Worm (Caenorhabditis elegans): ENCODE data around the gene F42A9.8.

Gene F42A9.8

ce11 chrIV:8618698-8619097 is at the start of gene F42A9.8:
Gene F42A9.8, minus strand, starts transcription at chrIV:8618785.
- TF ChIP-seq flt-1 (GFP tag; IDR thresholded peaks at IDR 0.05) (no peak), med-1 (GFP tag; optimal IDR thresholded peaks at IDR 0.05; ENCODE audit: insufficient read depth) (no peak), T22C8.4 (GFP tag; IDR thresholded peaks at IDR 0.05) (no peak), ref-1 (GFP tag; conservative IDR thresholded peaks at IDR 0.05) (no peak), tab-1 (GFP tag; IDR thresholded peaks at IDR 0.05) (no peak), ztf-29 (GFP tag; IDR thresholded peaks at IDR 0.05) (no peak), klf-2 (GFP tag; conservative IDR thresholded peaks at IDR 0.05) (no peak), ztf-23 (GFP tag; IDR thresholded peaks at IDR 0.05) (no peak), cog-1 (tag; optimal IDR thresholded peaks at IDR 0.05) (no peak)

- TF ChIP-seq tab-1 (GFP tag; IDR thresholded peaks at IDR 0.05): no peak
- TF ChIP-seq ref-1 (GFP tag; conservative IDR thresholded peaks at IDR 0.05): no peak
- no peak for TF ChIP-seq T22C8.4 (GFP tag; IDR thresholded peaks at IDR 0.05)
- TF ChIP-seq flt-1 (GFP tag; IDR thresholded peaks at IDR 0.05): no peak
- TF ChIP-seq cog-1 (tag; optimal IDR thresholded peaks at IDR 0.05): no peak
- no peak for TF ChIP-seq med-1 (GFP tag; optimal IDR thresholded peaks at IDR 0.05; ENCODE audit: insufficient read depth)
- no peak for TF ChIP-seq ztf-23 (GFP tag; IDR thresholded peaks at IDR 0.05)
These were observed 47.2 kb upstream of the F42A9.8 start for ce11 chrIV:8665778-8666177.

DNA sequence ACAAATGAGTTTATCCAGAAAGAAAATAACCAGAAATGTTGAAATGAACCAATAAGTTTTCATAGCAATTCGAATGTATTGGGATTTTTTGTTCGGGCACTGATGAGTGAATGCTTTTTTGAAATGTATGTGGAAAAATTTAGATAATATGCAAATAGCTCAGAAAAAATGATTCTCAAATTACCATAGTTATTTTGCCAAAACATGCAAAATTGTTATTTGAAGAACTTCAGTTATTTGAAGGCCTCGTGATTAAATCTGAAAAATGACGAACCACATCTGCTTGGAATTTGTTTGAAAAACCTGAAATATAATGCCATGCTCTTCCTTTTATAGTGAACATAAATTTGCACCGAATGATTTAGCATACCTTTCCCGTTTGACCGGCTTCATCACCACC is 39.5 kb upstream of the F42A9.8 start, which contains the start of gene C49C8.6:
Gene C49C8.6, minus strand, starts transcription at position 101 of the 400 bp plus-strand sequence.
- TF ChIP-seq klf-2 (GFP tag; conservative IDR thresholded peaks at IDR 0.05) (no peak), T22C8.4 (GFP tag; IDR thresholded peaks at IDR 0.05) (no peak), cog-1 (tag; optimal IDR thresholded peaks at IDR 0.05) (no peak), ref-1 (GFP tag; conservative IDR thresholded peaks at IDR 0.05) (no peak), ztf-29 (GFP tag; IDR thresholded peaks at IDR 0.05) (no peak), tab-1 (GFP tag; IDR thresholded peaks at IDR 0.05) (no peak)

DNA sequence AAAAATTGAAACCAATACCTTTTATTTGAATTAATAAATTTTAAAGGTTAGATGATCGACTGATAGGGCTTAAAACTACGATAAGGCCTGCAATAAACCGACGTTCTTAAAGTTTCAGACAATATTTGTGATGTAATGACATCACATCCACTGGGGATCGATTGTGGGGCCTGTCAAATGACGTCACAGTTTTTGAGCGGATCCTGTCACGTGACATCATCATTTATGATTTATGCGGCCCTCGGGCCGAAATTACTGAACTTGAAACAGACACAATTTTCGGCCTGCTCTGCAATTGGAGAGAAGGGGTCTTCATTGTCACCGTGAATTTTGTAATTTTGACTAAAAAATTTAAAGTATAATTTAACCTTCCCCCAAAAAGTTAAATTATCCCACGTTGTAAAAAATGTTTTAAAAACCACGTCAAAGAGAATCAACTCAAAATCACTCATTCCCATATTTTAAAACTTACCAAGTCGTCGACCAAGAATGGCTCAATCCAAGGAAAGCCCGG is 35.6 kb upstream of the F42A9.8 start, which contains the start of gene C49C8.1:
Gene C49C8.1, plus strand, starts transcription at position 464 of the 514 bp plus-strand sequence.
- TF ChIP-seq T22C8.4 (GFP tag; IDR thresholded peaks at IDR 0.05) (no peak), klf-2 (GFP tag; conservative IDR thresholded peaks at IDR 0.05) (no peak), med-1 (GFP tag; optimal IDR thresholded peaks at IDR 0.05; ENCODE audit: insufficient read depth) (no peak), ztf-29 (GFP tag; IDR thresholded peaks at IDR 0.05) (no peak), flt-1 (GFP tag; IDR thresholded peaks at IDR 0.05) (no peak), cog-1 (tag; optimal IDR thresholded peaks at IDR 0.05) (no peak), ztf-23 (GFP tag; IDR thresholded peaks at IDR 0.05) (no peak), ref-1 (GFP tag; conservative IDR thresholded peaks at IDR 0.05) (no peak), tab-1 (GFP tag; IDR thresholded peaks at IDR 0.05) (no peak)

DNA sequence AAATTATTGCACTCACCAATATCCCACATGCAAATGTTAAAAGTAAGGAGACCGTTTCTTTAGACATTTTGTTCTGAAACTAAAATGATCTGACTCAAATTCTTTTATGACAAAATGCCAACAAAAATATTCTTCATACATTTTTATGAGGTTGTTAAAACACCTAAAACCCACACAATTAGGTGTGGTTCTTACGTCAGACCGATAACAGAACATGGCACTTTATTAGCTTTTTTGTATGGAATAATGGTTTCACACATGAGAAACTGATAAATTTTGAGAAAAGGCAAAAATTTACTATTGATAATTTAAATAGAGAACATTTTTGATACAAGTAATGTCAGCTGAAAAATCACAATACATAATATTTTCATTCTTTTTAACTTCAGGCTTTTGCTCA is 35.0 kb upstream of the F42A9.8 start, which contains the start of gene C49C8.5:
Gene C49C8.5, minus strand, starts transcription at position 73 of the 400 bp plus-strand sequence.
- TF ChIP-seq flt-1 (GFP tag; IDR thresholded peaks at IDR 0.05) (no peak), cog-1 (tag; optimal IDR thresholded peaks at IDR 0.05) (no peak), klf-2 (GFP tag; conservative IDR thresholded peaks at IDR 0.05) (no peak), ref-1 (GFP tag; conservative IDR thresholded peaks at IDR 0.05) (no peak), T22C8.4 (GFP tag; IDR thresholded peaks at IDR 0.05) (no peak), med-1 (GFP tag; optimal IDR thresholded peaks at IDR 0.05; ENCODE audit: insufficient read depth) (no peak), ztf-23 (GFP tag; IDR thresholded peaks at IDR 0.05) (no peak), ztf-29 (GFP tag; IDR thresholded peaks at IDR 0.05) (no peak), tab-1 (GFP tag; IDR thresholded peaks at IDR 0.05) (no peak)

DNA sequence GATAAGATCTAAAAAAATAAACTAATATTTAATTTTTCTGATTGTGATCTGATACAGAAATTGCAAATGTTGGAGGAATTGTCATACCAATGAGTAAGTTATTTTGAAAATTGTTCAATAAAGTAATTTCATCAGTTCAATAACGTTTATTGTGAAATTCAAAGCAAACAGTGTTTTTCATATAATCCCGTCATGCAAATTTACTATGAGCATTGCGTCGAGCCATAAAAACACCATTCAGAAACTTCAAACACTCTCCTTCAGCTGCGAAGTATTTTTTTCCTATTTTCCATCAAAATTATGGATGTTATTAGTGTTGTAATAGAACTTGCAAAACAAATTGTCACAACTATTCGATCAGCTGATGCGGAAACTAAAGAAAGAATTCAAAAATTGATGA is 33.2 kb upstream of the F42A9.8 start, which contains the start of gene C49C8.8:
Gene C49C8.8, plus strand, starts transcription at position 301 of the 400 bp plus-strand sequence.
- no peak for TF ChIP-seq T22C8.4 (GFP tag; IDR thresholded peaks at IDR 0.05)
- TF ChIP-seq cog-1 (tag; optimal IDR thresholded peaks at IDR 0.05): no peak
- no peak for TF ChIP-seq flt-1 (GFP tag; IDR thresholded peaks at IDR 0.05)
- no peak for TF ChIP-seq klf-2 (GFP tag; conservative IDR thresholded peaks at IDR 0.05)
- TF ChIP-seq ref-1 (GFP tag; conservative IDR thresholded peaks at IDR 0.05): no peak
- TF ChIP-seq tab-1 (GFP tag; IDR thresholded peaks at IDR 0.05): no peak
- no peak for TF ChIP-seq med-1 (GFP tag; optimal IDR thresholded peaks at IDR 0.05; ENCODE audit: insufficient read depth)
- TF ChIP-seq ztf-23 (GFP tag; IDR thresholded peaks at IDR 0.05): no peak
- TF ChIP-seq ztf-29 (GFP tag; IDR thresholded peaks at IDR 0.05): no peak

DNA sequence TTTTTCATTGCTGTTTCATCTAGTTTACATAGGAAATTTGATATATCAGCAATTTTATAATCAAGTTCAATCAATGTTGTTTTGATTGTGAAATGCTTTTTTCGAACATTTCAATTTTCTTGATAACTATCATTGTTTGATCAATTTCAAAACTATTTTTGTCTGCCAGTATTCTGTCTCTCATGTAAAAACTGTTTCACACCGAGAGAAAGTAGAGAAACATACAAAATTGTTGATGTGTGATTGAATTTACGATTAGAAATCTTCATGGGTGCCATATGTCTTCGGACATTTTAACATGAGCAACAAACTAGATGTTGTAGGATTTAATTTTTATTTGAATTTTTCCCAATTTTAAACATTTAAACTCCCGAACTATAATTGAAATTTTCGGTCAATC is 32.1 kb upstream of the F42A9.8 start, which contains the start of gene C49C8.2:
Gene C49C8.2, plus strand, starts transcription at position 393 of the 400 bp plus-strand sequence.
- TF ChIP-seq ztf-29 (GFP tag; IDR thresholded peaks at IDR 0.05): no peak
- no peak for TF ChIP-seq ztf-23 (GFP tag; IDR thresholded peaks at IDR 0.05)
- no peak for TF ChIP-seq T22C8.4 (GFP tag; IDR thresholded peaks at IDR 0.05)
- TF ChIP-seq med-1 (GFP tag; optimal IDR thresholded peaks at IDR 0.05; ENCODE audit: insufficient read depth): no peak
- TF ChIP-seq flt-1 (GFP tag; IDR thresholded peaks at IDR 0.05): no peak
- TF ChIP-seq klf-2 (GFP tag; conservative IDR thresholded peaks at IDR 0.05): no peak
- no peak for TF ChIP-seq ref-1 (GFP tag; conservative IDR thresholded peaks at IDR 0.05)
- TF ChIP-seq cog-1 (tag; optimal IDR thresholded peaks at IDR 0.05): no peak
- TF ChIP-seq tab-1 (GFP tag; IDR thresholded peaks at IDR 0.05): no peak

ce11 chrIV:8648502-8648901 is 29.9 kb upstream of the F42A9.8 start, which contains the start of gene cyp-33E1:
Gene cyp-33E1, minus strand, starts transcription at chrIV:8648602.
- TF ChIP-seq flt-1 (GFP tag; IDR thresholded peaks at IDR 0.05) (no peak), cog-1 (tag; optimal IDR thresholded peaks at IDR 0.05) (no peak), T22C8.4 (GFP tag; IDR thresholded peaks at IDR 0.05) (no peak), klf-2 (GFP tag; conservative IDR thresholded peaks at IDR 0.05) (no peak), ztf-23 (GFP tag; IDR thresholded peaks at IDR 0.05) (no peak), med-1 (GFP tag; optimal IDR thresholded peaks at IDR 0.05; ENCODE audit: insufficient read depth) (no peak), ztf-29 (GFP tag; IDR thresholded peaks at IDR 0.05) (no peak), tab-1 (GFP tag; IDR thresholded peaks at IDR 0.05) (no peak), ref-1 (GFP tag; conservative IDR thresholded peaks at IDR 0.05) (no peak)

ce11 chrIV:8644432-8644831 is 25.8 kb upstream of the F42A9.8 start, which contains the start of gene C49C8.3:
Gene C49C8.3, plus strand, starts transcription at chrIV:8644732.
- no peak for TF ChIP-seq ztf-23 (GFP tag; IDR thresholded peaks at IDR 0.05)
- no peak for TF ChIP-seq ztf-29 (GFP tag; IDR thresholded peaks at IDR 0.05)
- no peak for TF ChIP-seq klf-2 (GFP tag; conservative IDR thresholded peaks at IDR 0.05)
- TF ChIP-seq flt-1 (GFP tag; IDR thresholded peaks at IDR 0.05): no peak
- TF ChIP-seq T22C8.4 (GFP tag; IDR thresholded peaks at IDR 0.05): no peak
